Fruit fly (Drosophila melanogaster) whole organism, adult: ENCODE results near the gene milt.

Experiments used
- CG11617 ChIP-seq: fragments of 200-800 bp; sonication (Bioruptor generic); optimal IDR thresholded peaks from 2 replicates; lab custom pipeline; 2017; ENCODE audit warnings: mild to moderate bottlenecking, missing biosample characterization, missing genetic modification reagents, missing genetic modification characterization
- CG12768 ChIP-seq: fragments of 200-800 bp; sonication (Bioruptor generic); optimal IDR thresholded peaks from 2 replicates; lab custom pipeline; 2017; ENCODE audit warnings: missing biosample characterization, missing genetic modification characterization, mild to moderate bottlenecking, moderate library complexity, missing genetic modification reagents
- CG14711 ChIP-seq: fragments of 200-800 bp; sonication (Bioruptor generic); optimal IDR thresholded peaks from 2 replicates; lab custom pipeline; 2018; ENCODE audit warnings: missing biosample characterization, mild to moderate bottlenecking, missing genetic modification characterization, moderate library complexity
- CG1620 ChIP-seq: fragments of 200-800 bp; sonication (Bioruptor generic); optimal IDR thresholded peaks from 2 replicates; lab custom pipeline; 2016; ENCODE audit warnings: missing biosample characterization, missing genetic modification characterization
- CG33017 ChIP-seq: fragments of 200-800 bp; sonication (Bioruptor generic); optimal IDR thresholded peaks from 2 replicates; lab custom pipeline; 2018; ENCODE audit warnings: missing biosample characterization, mild to moderate bottlenecking, missing genetic modification characterization, moderate library complexity
- CG5204 ChIP-seq: fragments of 200-800 bp; sonication (Bioruptor generic); optimal IDR thresholded peaks from 2 replicates; lab custom pipeline; 2016; ENCODE audit warnings: missing biosample characterization, missing genetic modification characterization
- CG7045 ChIP-seq: fragments of 200-800 bp; sonication (Bioruptor generic); optimal IDR thresholded peaks from 2 replicates; lab custom pipeline; 2017; ENCODE audit warnings: missing biosample characterization, mild to moderate bottlenecking, missing genetic modification characterization
- CG7101 ChIP-seq: fragments of 200-800 bp; sonication (Bioruptor generic); optimal IDR thresholded peaks from 2 replicates; lab custom pipeline; 2018; ENCODE audit warnings: missing biosample characterization, mild to moderate bottlenecking, missing genetic modification characterization, moderate library complexity
- Clk ChIP-seq: fragments of 200-800 bp; sonication (Bioruptor generic); optimal IDR thresholded peaks from 2 replicates; lab custom pipeline; 2017; ENCODE audit warnings: missing biosample characterization, missing genetic modification characterization
- Crg-1 ChIP-seq: fragments of 200-800 bp; sonication (Bioruptor generic); optimal IDR thresholded peaks from 2 replicates; lab custom pipeline; 2016; ENCODE audit warnings: missing biosample characterization, missing genetic modification characterization
- Hr96 ChIP-seq: fragments of 200-800 bp; sonication (Bioruptor generic); optimal IDR thresholded peaks from 2 replicates; lab custom pipeline; 2016; ENCODE audit warnings: missing biosample characterization, missing genetic modification characterization
- Mnt ChIP-seq: fragments of 200-800 bp; sonication (Bioruptor generic); optimal IDR thresholded peaks from 2 replicates; lab custom pipeline; 2016; ENCODE audit warnings: missing biosample characterization, mild to moderate bottlenecking, missing genetic modification characterization
- bab1 ChIP-seq: fragments of 200-800 bp; sonication (Bioruptor generic); optimal IDR thresholded peaks from 3 replicates; lab custom pipeline; 2019; ENCODE audit warnings: missing biosample characterization, mild to moderate bottlenecking, missing genetic modification characterization, moderate library complexity
- cic ChIP-seq: fragments of 200-800 bp; sonication (Bioruptor generic); optimal IDR thresholded peaks from 2 replicates; lab custom pipeline; 2017; ENCODE audit warnings: missing biosample characterization, mild to moderate bottlenecking, missing genetic modification characterization, moderate library complexity
- cnc ChIP-seq, 2 experiments: fragments of >200 bp; optimal IDR thresholded peaks; 2 replicates each; lab custom pipeline; 2017
- kay ChIP-seq: fragments of 200-800 bp; sonication (Bioruptor generic); peaks from one replicate; lab custom pipeline; 2016; ENCODE audit warnings: missing biosample characterization, missing genetic modification characterization, borderline replicate concordance
- ovo ChIP-seq: fragments of 200-800 bp; sonication (Bioruptor generic); optimal IDR thresholded peaks from 2 replicates; lab custom pipeline; 2016; ENCODE audit warnings: missing biosample characterization, missing genetic modification characterization
- pad ChIP-seq: fragments of 200-800 bp; sonication (Bioruptor generic); optimal IDR thresholded peaks from 3 replicates; lab custom pipeline; 2017; ENCODE audit warnings: missing biosample characterization, missing genetic modification characterization, mild to moderate bottlenecking, moderate library complexity, missing genetic modification reagents
- tj ChIP-seq: fragments of 200-800 bp; sonication (Bioruptor generic); optimal IDR thresholded peaks from 3 replicates; lab custom pipeline; 2017; ENCODE audit warnings: missing biosample characterization, mild to moderate bottlenecking, missing genetic modification characterization, moderate library complexity
- toe ChIP-seq: fragments of 200-800 bp; sonication (Bioruptor generic); optimal IDR thresholded peaks from 2 replicates; lab custom pipeline; 2016; ENCODE audit warnings: missing biosample characterization, missing genetic modification characterization

Gene milt

dm6 chr2L:7067683-7068082 is 30.1 kb downstream of the milt start, which contains the start of gene Ugt307A1:
Ugt307A1 (plus strand) TSS chr2L:7067983.
- no peak for TF ChIP-seq Clk
- TF ChIP-seq cnc (optimal IDR thresholded peaks at IDR 0.05; lab: Kevin White, UChicago) = no peak
- no peak for TF ChIP-seq CG1620
- TF ChIP-seq kay (GFP tag; lab: Kevin White, UChicago) = no peak
- no peak for TF ChIP-seq CG5204 (GFP tag; lab: Kevin White, UChicago)
- TF ChIP-seq bab1 (GFP tag; lab: Kevin White, UChicago) = no peak
- no peak for TF ChIP-seq toe (GFP tag; lab: Kevin White, UChicago)
- no peak for TF ChIP-seq CG7101 (tag; lab: Kevin White, UChicago)
- TF ChIP-seq tj (GFP tag; lab: Kevin White, UChicago) = no peak
- TF ChIP-seq CG14711 (tag; lab: Kevin White, UChicago) = no peak
- no peak for TF ChIP-seq CG12768 (GFP tag; lab: Kevin White, UChicago)
- no peak for TF ChIP-seq CG11617
- TF ChIP-seq ovo (GFP tag; lab: Kevin White, UChicago) = no peak

- TF ChIP-seq cnc (optimal IDR thresholded peaks at IDR 0.05; lab: Kevin White, UChicago) (no peak), Hr96 (GFP tag; lab: Kevin White, UChicago) (no peak), CG7045 (GFP tag; lab: Kevin White, UChicago) (no peak), pad (GFP tag; lab: Kevin White, UChicago) (no peak), toe (GFP tag; lab: Kevin White, UChicago) (no peak), CG1620 (no peak), CG14711 (tag; lab: Kevin White, UChicago) (no peak), CG7101 (tag; lab: Kevin White, UChicago) (no peak), CG11617 (no peak), ovo (GFP tag; lab: Kevin White, UChicago) (no peak), CG5204 (GFP tag; lab: Kevin White, UChicago) (no peak)
These were observed 33.6 kb downstream of the milt start for dm6 chr2L:7071219-7071618.

- no peak for TF ChIP-seq cnc (optimal IDR thresholded peaks at IDR 0.05; lab: Kevin White, UChicago)
- TF ChIP-seq Hr96 (GFP tag; lab: Kevin White, UChicago) = no peak
- no peak for TF ChIP-seq CG33017 (tag; lab: Kevin White, UChicago)
- no peak for TF ChIP-seq pad (GFP tag; lab: Kevin White, UChicago)
These were observed 34.2 kb downstream of the milt start for dm6 chr2L:7071862-7072261.

dm6 chr2L:7073011-7073410 is 35.4 kb downstream of the milt start:
- no peak for TF ChIP-seq bab1 (GFP tag; lab: Kevin White, UChicago)
- no peak for TF ChIP-seq CG14711 (tag; lab: Kevin White, UChicago)
- TF ChIP-seq Clk = no peak
- no peak for TF ChIP-seq Hr96 (GFP tag; lab: Kevin White, UChicago)
- TF ChIP-seq Mnt (GFP tag; lab: Kevin White, UChicago) = no peak
- TF ChIP-seq CG11617 = no peak

dm6 chr2L:7076055-7076700 is 38.6 kb downstream of the milt start:
- TF ChIP-seq bab1 (GFP tag; lab: Kevin White, UChicago) (no peak), CG14711 (tag; lab: Kevin White, UChicago) (no peak), CG1620 (no peak), pad (GFP tag; lab: Kevin White, UChicago) (no peak), CG33017 (tag; lab: Kevin White, UChicago) (no peak), toe (GFP tag; lab: Kevin White, UChicago) (no peak), Mnt (GFP tag; lab: Kevin White, UChicago) (no peak), CG7045 (GFP tag; lab: Kevin White, UChicago) (no peak), CG7101 (tag; lab: Kevin White, UChicago) (no peak), Clk (no peak), CG11617 (no peak), tj (GFP tag; lab: Kevin White, UChicago) (no peak), Crg-1 (GFP tag; lab: Kevin White, UChicago) (no peak), cic (no peak), Hr96 (GFP tag; lab: Kevin White, UChicago) (no peak), ovo (GFP tag; lab: Kevin White, UChicago) (no peak), CG12768 (GFP tag; lab: Kevin White, UChicago) (no peak), CG5204 (GFP tag; lab: Kevin White, UChicago) (no peak)

dm6 chr2L:7076804-7077203 is 39.2 kb downstream of the milt start:
- TF ChIP-seq pad (GFP tag; lab: Kevin White, UChicago) (no peak), ovo (GFP tag; lab: Kevin White, UChicago) (no peak), CG7101 (tag; lab: Kevin White, UChicago) (no peak), cnc (optimal IDR thresholded peaks at IDR 0.05; lab: Kevin White, UChicago) (no peak), kay (GFP tag; lab: Kevin White, UChicago) (no peak)

dm6 chr2L:7081307-7081706 is 43.7 kb downstream of the milt start:
- TF ChIP-seq CG33017 (tag; lab: Kevin White, UChicago) = no peak
- no peak for TF ChIP-seq toe (GFP tag; lab: Kevin White, UChicago)
- no peak for TF ChIP-seq Crg-1 (GFP tag; lab: Kevin White, UChicago)
- TF ChIP-seq CG7101 (tag; lab: Kevin White, UChicago) = no peak
- TF ChIP-seq bab1 (GFP tag; lab: Kevin White, UChicago) = no peak
- TF ChIP-seq Clk = no peak
- TF ChIP-seq CG7045 (GFP tag; lab: Kevin White, UChicago) = no peak
- no peak for TF ChIP-seq CG14711 (tag; lab: Kevin White, UChicago)
- no peak for TF ChIP-seq cic
- no peak for TF ChIP-seq Mnt (GFP tag; lab: Kevin White, UChicago)
- TF ChIP-seq tj (GFP tag; lab: Kevin White, UChicago) = no peak
- TF ChIP-seq CG1620 = no peak
- no peak for TF ChIP-seq pad (GFP tag; lab: Kevin White, UChicago)
- no peak for TF ChIP-seq ovo (GFP tag; lab: Kevin White, UChicago)
- no peak for TF ChIP-seq kay (GFP tag; lab: Kevin White, UChicago)
- TF ChIP-seq cnc (optimal IDR thresholded peaks at IDR 0.05; lab: Kevin White, UChicago) = no peak
- no peak for TF ChIP-seq CG5204 (GFP tag; lab: Kevin White, UChicago)
- no peak for TF ChIP-seq CG11617
- TF ChIP-seq Hr96 (GFP tag; lab: Kevin White, UChicago) = no peak
- no peak for TF ChIP-seq CG12768 (GFP tag; lab: Kevin White, UChicago)
